Fruit fly (Drosophila melanogaster) whole organism, adult: Measurements from ENCODE around the gene Fancm.

Experiments
- CG11617 ChIP-seq: fragments of 200-800 bp; sonication (Bioruptor generic); optimal IDR thresholded peaks from 2 replicates; lab custom pipeline; 2017; ENCODE audit warnings: mild to moderate bottlenecking, missing biosample characterization, missing genetic modification reagents, missing genetic modification characterization
- CG12768 ChIP-seq: fragments of 200-800 bp; sonication (Bioruptor generic); optimal IDR thresholded peaks from 2 replicates; lab custom pipeline; 2017; ENCODE audit warnings: missing biosample characterization, missing genetic modification characterization, mild to moderate bottlenecking, moderate library complexity, missing genetic modification reagents
- CG14711 ChIP-seq: fragments of 200-800 bp; sonication (Bioruptor generic); optimal IDR thresholded peaks from 2 replicates; lab custom pipeline; 2018; ENCODE audit warnings: missing biosample characterization, mild to moderate bottlenecking, missing genetic modification characterization, moderate library complexity
- CG1620 ChIP-seq: fragments of 200-800 bp; sonication (Bioruptor generic); optimal IDR thresholded peaks from 2 replicates; lab custom pipeline; 2016; ENCODE audit warnings: missing biosample characterization, missing genetic modification characterization
- CG33017 ChIP-seq: fragments of 200-800 bp; sonication (Bioruptor generic); optimal IDR thresholded peaks from 2 replicates; lab custom pipeline; 2018; ENCODE audit warnings: missing biosample characterization, mild to moderate bottlenecking, missing genetic modification characterization, moderate library complexity
- CG5204 ChIP-seq: fragments of 200-800 bp; sonication (Bioruptor generic); optimal IDR thresholded peaks from 2 replicates; lab custom pipeline; 2016; ENCODE audit warnings: missing biosample characterization, missing genetic modification characterization
- CG7045 ChIP-seq: fragments of 200-800 bp; sonication (Bioruptor generic); optimal IDR thresholded peaks from 2 replicates; lab custom pipeline; 2017; ENCODE audit warnings: missing biosample characterization, mild to moderate bottlenecking, missing genetic modification characterization
- CG7101 ChIP-seq: fragments of 200-800 bp; sonication (Bioruptor generic); optimal IDR thresholded peaks from 2 replicates; lab custom pipeline; 2018; ENCODE audit warnings: missing biosample characterization, mild to moderate bottlenecking, missing genetic modification characterization, moderate library complexity
- Clk ChIP-seq: fragments of 200-800 bp; sonication (Bioruptor generic); optimal IDR thresholded peaks from 2 replicates; lab custom pipeline; 2017; ENCODE audit warnings: missing biosample characterization, missing genetic modification characterization
- Crg-1 ChIP-seq: fragments of 200-800 bp; sonication (Bioruptor generic); optimal IDR thresholded peaks from 2 replicates; lab custom pipeline; 2016; ENCODE audit warnings: missing biosample characterization, missing genetic modification characterization
- Hr96 ChIP-seq: fragments of 200-800 bp; sonication (Bioruptor generic); optimal IDR thresholded peaks from 2 replicates; lab custom pipeline; 2016; ENCODE audit warnings: missing biosample characterization, missing genetic modification characterization
- Mnt ChIP-seq: fragments of 200-800 bp; sonication (Bioruptor generic); optimal IDR thresholded peaks from 2 replicates; lab custom pipeline; 2016; ENCODE audit warnings: missing biosample characterization, mild to moderate bottlenecking, missing genetic modification characterization
- bab1 ChIP-seq: fragments of 200-800 bp; sonication (Bioruptor generic); optimal IDR thresholded peaks from 3 replicates; lab custom pipeline; 2019; ENCODE audit warnings: missing biosample characterization, mild to moderate bottlenecking, missing genetic modification characterization, moderate library complexity
- cic ChIP-seq: fragments of 200-800 bp; sonication (Bioruptor generic); optimal IDR thresholded peaks from 2 replicates; lab custom pipeline; 2017; ENCODE audit warnings: missing biosample characterization, mild to moderate bottlenecking, missing genetic modification characterization, moderate library complexity
- cnc ChIP-seq, 2 experiments: fragments of >200 bp; optimal IDR thresholded peaks; 2 replicates each; lab custom pipeline; 2017
- kay ChIP-seq: fragments of 200-800 bp; sonication (Bioruptor generic); peaks from one replicate; lab custom pipeline; 2016; ENCODE audit warnings: missing biosample characterization, missing genetic modification characterization, borderline replicate concordance
- ovo ChIP-seq: fragments of 200-800 bp; sonication (Bioruptor generic); optimal IDR thresholded peaks from 2 replicates; lab custom pipeline; 2016; ENCODE audit warnings: missing biosample characterization, missing genetic modification characterization
- pad ChIP-seq: fragments of 200-800 bp; sonication (Bioruptor generic); optimal IDR thresholded peaks from 3 replicates; lab custom pipeline; 2017; ENCODE audit warnings: missing biosample characterization, missing genetic modification characterization, mild to moderate bottlenecking, moderate library complexity, missing genetic modification reagents
- tj ChIP-seq: fragments of 200-800 bp; sonication (Bioruptor generic); optimal IDR thresholded peaks from 3 replicates; lab custom pipeline; 2017; ENCODE audit warnings: missing biosample characterization, mild to moderate bottlenecking, missing genetic modification characterization, moderate library complexity
- toe ChIP-seq: fragments of 200-800 bp; sonication (Bioruptor generic); optimal IDR thresholded peaks from 2 replicates; lab custom pipeline; 2016; ENCODE audit warnings: missing biosample characterization, missing genetic modification characterization

Fancm gene

DNA sequence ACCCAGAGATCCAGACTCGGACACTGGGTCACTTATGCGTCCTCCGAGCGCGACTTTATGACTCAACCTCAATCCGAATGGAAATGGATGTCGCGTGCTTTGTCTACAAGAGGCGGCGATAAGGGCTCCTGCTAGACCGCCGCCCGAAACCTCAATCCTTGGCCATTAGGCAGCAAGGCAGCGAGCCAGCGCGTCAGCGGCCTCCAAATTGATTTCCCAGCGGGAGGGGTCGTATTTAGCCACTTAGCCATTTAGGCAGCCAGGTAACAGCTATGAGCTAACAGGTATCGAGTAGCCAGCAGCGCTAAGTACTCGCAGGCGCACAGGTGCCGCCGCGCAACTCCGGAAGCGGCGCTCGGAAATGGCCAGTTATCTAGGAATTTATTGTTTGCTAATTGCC lies 24.1 kb downstream of the Fancm start:
- TF ChIP-seq tj (GFP tag; lab: Kevin White, UChicago), result no peak
- no peak for TF ChIP-seq cnc (optimal IDR thresholded peaks at IDR 0.05; lab: Kevin White, UChicago)
- no peak for TF ChIP-seq CG7045 (GFP tag; lab: Kevin White, UChicago)
- no peak for TF ChIP-seq Crg-1 (GFP tag; lab: Kevin White, UChicago)

- TF ChIP-seq pad (no peak), CG7045 (GFP tag; lab: Kevin White, UChicago) (no peak), Mnt (GFP tag; lab: Kevin White, UChicago) (no peak), ovo (GFP tag; lab: Kevin White, UChicago) (no peak), CG7101 (tag; lab: Kevin White, UChicago) (no peak), CG11617 (GFP tag; lab: Kevin White, UChicago) (no peak), CG14711 (no peak), CG5204 (no peak), cnc (optimal IDR thresholded peaks at IDR 0.05; lab: Kevin White, UChicago) (no peak), kay (GFP tag; lab: Kevin White, UChicago) (no peak), cic (GFP tag; lab: Kevin White, UChicago) (no peak), CG1620 (GFP tag; lab: Kevin White, UChicago) (no peak), bab1 (no peak), Clk (GFP tag; lab: Kevin White, UChicago) (no peak), Hr96 (GFP tag; lab: Kevin White, UChicago) (no peak), Crg-1 (GFP tag; lab: Kevin White, UChicago) (no peak)
These were observed 28.9 kb downstream of the Fancm start for dm6 chr3R:21510999-21511398.

dm6 chr3R:21520183-21520582 lies 38.1 kb downstream of the Fancm start:
- peak; percentile 96 for TF ChIP-seq CG7045 (GFP tag; lab: Kevin White, UChicago)
- TF ChIP-seq CG7101 (tag; lab: Kevin White, UChicago), result peak; percentile 95
- TF ChIP-seq ovo (GFP tag; lab: Kevin White, UChicago), result peak; percentile 97
- TF ChIP-seq Clk (GFP tag; lab: Kevin White, UChicago), result peak; percentile 87
- peak; percentile 94 for TF ChIP-seq bab1
- peak; percentile 89 for TF ChIP-seq Mnt (GFP tag; lab: Kevin White, UChicago)
- TF ChIP-seq tj (GFP tag; lab: Kevin White, UChicago), result peak; percentile 71
- peak; percentile 87 for TF ChIP-seq CG11617 (GFP tag; lab: Kevin White, UChicago)
- no peak for TF ChIP-seq cnc (optimal IDR thresholded peaks at IDR 0.05; lab: Kevin White, UChicago)
- peak; percentile 92 for TF ChIP-seq CG5204
- peak; percentile 98 for TF ChIP-seq CG1620 (GFP tag; lab: Kevin White, UChicago)
- TF ChIP-seq toe (GFP tag; lab: Kevin White, UChicago), result peak; percentile 95
- peak; percentile 83 for TF ChIP-seq CG14711
- no peak for TF ChIP-seq kay (GFP tag; lab: Kevin White, UChicago)
- peak; percentile 96 for TF ChIP-seq Crg-1 (GFP tag; lab: Kevin White, UChicago)
- TF ChIP-seq cic (GFP tag; lab: Kevin White, UChicago), result peak; percentile 25
- peak; percentile 88 for TF ChIP-seq pad
- TF ChIP-seq Hr96 (GFP tag; lab: Kevin White, UChicago), result peak; percentile 97
- TF ChIP-seq CG33017 (tag; lab: Kevin White, UChicago), result peak; percentile 75
- TF ChIP-seq CG12768, result peak; percentile 86

- TF ChIP-seq cic (GFP tag; lab: Kevin White, UChicago) (no peak), CG12768 (no peak), CG5204 (no peak)
These were observed 38.6 kb downstream of the Fancm start, which contains the start of gene sp3 for dm6 chr3R:21520756-21521155. sp3 (plus strand) TSS chr3R:21520928.

- no peak for TF ChIP-seq tj (GFP tag; lab: Kevin White, UChicago)
- TF ChIP-seq CG7045 (GFP tag; lab: Kevin White, UChicago), result no peak
- TF ChIP-seq bab1, result no peak
- no peak for TF ChIP-seq kay (GFP tag; lab: Kevin White, UChicago)
- no peak for TF ChIP-seq CG5204
- TF ChIP-seq ovo (GFP tag; lab: Kevin White, UChicago), result no peak
- no peak for TF ChIP-seq CG33017 (tag; lab: Kevin White, UChicago)
- no peak for TF ChIP-seq toe (GFP tag; lab: Kevin White, UChicago)
- no peak for TF ChIP-seq CG7101 (tag; lab: Kevin White, UChicago)
- no peak for TF ChIP-seq CG14711
- TF ChIP-seq pad, result no peak
- TF ChIP-seq CG12768, result no peak
- no peak for TF ChIP-seq CG11617 (GFP tag; lab: Kevin White, UChicago)
- no peak for TF ChIP-seq cnc (optimal IDR thresholded peaks at IDR 0.05; lab: Kevin White, UChicago)
- TF ChIP-seq Hr96 (GFP tag; lab: Kevin White, UChicago), result no peak
These were observed 39.7 kb downstream of the Fancm start for dm6 chr3R:21521780-21522179.

DNA sequence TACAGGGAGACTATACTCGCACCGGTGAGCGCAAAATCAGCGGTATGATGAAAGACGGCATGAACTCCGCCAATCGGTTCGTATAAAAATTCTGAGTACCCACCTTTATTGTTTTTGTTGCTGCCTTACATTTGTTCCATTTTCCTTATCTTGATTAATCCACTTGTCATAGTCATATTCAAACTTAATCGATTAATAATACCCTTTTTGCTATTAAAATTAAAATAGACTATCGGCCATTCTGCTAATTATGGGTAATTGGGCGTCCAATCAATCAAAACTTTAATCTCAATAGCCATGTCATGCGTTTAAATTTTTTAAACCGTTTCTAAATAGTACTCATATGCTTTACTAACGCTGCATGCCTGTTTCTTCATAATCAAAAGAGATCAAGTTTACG lies 42.4 kb downstream of the Fancm start:
- TF ChIP-seq Mnt (GFP tag; lab: Kevin White, UChicago) (no peak), Clk (GFP tag; lab: Kevin White, UChicago) (no peak), Crg-1 (GFP tag; lab: Kevin White, UChicago) (no peak), tj (GFP tag; lab: Kevin White, UChicago) (no peak), kay (GFP tag; lab: Kevin White, UChicago) (no peak), CG5204 (no peak)

DNA sequence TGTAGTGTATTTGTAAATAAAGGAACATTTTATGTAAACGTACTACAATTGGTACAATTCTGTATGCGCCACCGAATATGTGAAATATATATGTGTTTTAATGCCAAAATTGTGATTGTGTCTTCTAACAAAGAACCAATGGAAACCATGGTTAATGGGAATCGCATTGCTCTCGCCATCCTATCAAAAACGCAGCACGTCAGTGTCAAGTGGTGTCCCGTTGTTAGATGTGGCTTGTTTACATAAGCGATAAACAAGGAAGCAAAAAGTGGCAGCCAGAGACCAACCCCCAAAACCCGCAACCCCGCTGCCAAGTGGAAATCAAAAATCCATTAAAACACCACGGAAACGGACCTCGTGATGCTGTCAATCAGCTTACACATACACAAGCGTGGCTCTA lies 46.4 kb downstream of the Fancm start:
- no peak for TF ChIP-seq CG11617 (GFP tag; lab: Kevin White, UChicago)
- no peak for TF ChIP-seq CG33017 (tag; lab: Kevin White, UChicago)
